Worm (Caenorhabditis elegans): ENCODE results near the gene coa-1.

ce11 chrIV:202921-203652, 2.0 kb upstream of the coa-1 start, which contains the start of gene gfrp-1:
- TF ChIP-seq ahr-1 (tag; optimal IDR thresholded peaks at IDR 0.05) (no peak), ama-1 (optimal IDR thresholded peaks at IDR 0.05) (no peak), T23F11.4 (GFP tag; optimal IDR thresholded peaks at IDR 0.05) (no peak), ceh-2 (tag; optimal IDR thresholded peaks at IDR 0.05) (no peak)

Data from whole organism, late embryonic.